Worm (Caenorhabditis elegans) whole organism, L1 larva: Measurements from ENCODE around the gene ZK1320.13.

ENCODE experiments used
- C04F5.9 ChIP-seq: sonication (generic microtip); optimal IDR thresholded peaks from 2 replicates; lab custom pipeline; 2016; ENCODE audit warnings: missing genetic modification characterization, missing compliant biosample characterization
- C34B4.2 ChIP-seq: sonication (generic microtip); optimal IDR thresholded peaks from 2 replicates; lab custom pipeline; 2017; ENCODE audit warnings: mild to moderate bottlenecking, missing genetic modification characterization, missing compliant biosample characterization
- aha-1 ChIP-seq: fragments of 150-350 bp; optimal IDR thresholded peaks from 2 replicates; lab custom pipeline; 2014; ENCODE audit warnings: missing biosample characterization, missing genetic modification characterization
- aly-2 ChIP-seq: fragments of 150-350 bp; optimal IDR thresholded peaks from 2 replicates; lab custom pipeline; 2014; ENCODE audit warnings: missing biosample characterization, missing genetic modification characterization
- ceh-63 ChIP-seq: fragments of 200-800 bp; sonication (Bioruptor generic); optimal IDR thresholded peaks from 2 replicates; lab custom pipeline; 2018; ENCODE audit warnings: mild to moderate bottlenecking, missing genetic modification characterization, missing compliant biosample characterization
- ces-1 ChIP-seq: fragments of 150-350 bp; optimal IDR thresholded peaks from 2 replicates; lab custom pipeline; 2014; ENCODE audit warnings: missing biosample characterization, missing genetic modification reagents, missing genetic modification characterization
- dpl-1 ChIP-seq, 3 experiments: fragments of 150-350 bp in 2 of 3; sonication (generic microtip) in 1 of 3; optimal IDR thresholded peaks; 2 replicates each; lab custom pipeline; 2014 to 2017; ENCODE audit warnings: missing biosample characterization in 3 of 3, missing genetic modification characterization in 3 of 3, missing genetic modification reagents in 3 of 3
- efl-1 ChIP-seq, 4 experiments: fragments of 150-350 bp; optimal IDR thresholded peaks in 3 of 4; peaks in 1 of 4; 1 replicate in 1 of 4; 2 replicates in 3 of 4; lab custom pipeline; 2014; ENCODE audit warnings: missing biosample characterization in 2 of 4, missing genetic modification characterization in 2 of 4, missing genetic modification reagents in 2 of 4
- elt-2 ChIP-seq: sonication (generic microtip); optimal IDR thresholded peaks from 2 replicates; lab custom pipeline; 2016; ENCODE audit warnings: missing genetic modification characterization, mild to moderate bottlenecking, inconsistent platforms, missing compliant biosample characterization, missing genetic modification reagents
- elt-3 ChIP-seq, 6 experiments: fragments of 150-350 bp in 1 of 6; sonication (generic microtip); optimal IDR thresholded peaks; 2 replicates each; lab custom pipeline; 2017 to 2018; ENCODE audit warnings: missing biosample characterization in 6 of 6, missing genetic modification characterization in 6 of 6, inconsistent platforms in 1 of 6
- fkh-4 ChIP-seq: sonication (generic microtip); optimal IDR thresholded peaks from 2 replicates; lab custom pipeline; 2016; ENCODE audit warnings: missing compliant biosample characterization, missing genetic modification characterization, borderline replicate concordance
- fkh-8 ChIP-seq: sonication (generic microtip); optimal IDR thresholded peaks from 2 replicates; lab custom pipeline; 2016; ENCODE audit warnings: mild to moderate bottlenecking, missing genetic modification characterization, missing compliant biosample characterization
- grh-1 ChIP-seq: fragments of 200-800 bp; sonication (Bioruptor generic); IDR thresholded peaks from 2 replicates; pipeline ENCODE4 v1.3.6; 2022; ENCODE audit warnings: missing genetic modification reagents, missing genetic modification characterization, missing compliant biosample characterization
- hpl-2 ChIP-seq: fragments of 150-350 bp; optimal IDR thresholded peaks from 2 replicates; lab custom pipeline; 2014; ENCODE audit warnings: missing biosample characterization, missing genetic modification reagents, missing genetic modification characterization
- lin-35 ChIP-seq, 2 experiments: fragments of 150-350 bp; optimal IDR thresholded peaks; 2 replicates each; lab custom pipeline; 2014; ENCODE audit warnings: missing biosample characterization in 2 of 2, missing genetic modification characterization in 2 of 2, missing genetic modification reagents in 2 of 2
- lir-3 ChIP-seq: sonication (generic microtip); optimal IDR thresholded peaks from 2 replicates; lab custom pipeline; 2016; ENCODE audit warnings: mild to moderate bottlenecking, missing genetic modification characterization, moderate library complexity, missing compliant biosample characterization; ENCODE audit not compliant: poor library complexity
- lsy-2 ChIP-seq, 2 experiments: fragments of 150-350 bp; optimal IDR thresholded peaks; 2 replicates each; lab custom pipeline; 2014; ENCODE audit warnings: missing biosample characterization in 2 of 2, missing genetic modification characterization in 2 of 2
- mep-1 ChIP-seq: fragments of 150-350 bp; optimal IDR thresholded peaks from 2 replicates; lab custom pipeline; 2014; ENCODE audit warnings: missing biosample characterization, missing genetic modification characterization
- nhr-11 ChIP-seq: fragments of 150-350 bp; optimal IDR thresholded peaks from 2 replicates; lab custom pipeline; 2014; ENCODE audit warnings: missing biosample characterization, missing genetic modification characterization
- nhr-19 ChIP-seq: fragments of 200-800 bp; sonication (Bioruptor generic); conservative IDR thresholded peaks from 2 replicates; pipeline ENCODE4 v1.3.6; 2022; ENCODE audit warnings: missing genetic modification characterization, missing compliant biosample characterization
- nhr-20 ChIP-seq: sonication (generic microtip); optimal IDR thresholded peaks from 2 replicates; lab custom pipeline; 2016; ENCODE audit warnings: mild to moderate bottlenecking, missing genetic modification characterization, missing compliant biosample characterization
- nhr-237 ChIP-seq: fragments of 150-350 bp; optimal IDR thresholded peaks from 2 replicates; lab custom pipeline; 2014; ENCODE audit warnings: missing biosample characterization, missing genetic modification characterization
- nhr-28 ChIP-seq: fragments of 150-350 bp; optimal IDR thresholded peaks from 2 replicates; lab custom pipeline; 2014; ENCODE audit warnings: missing biosample characterization, missing genetic modification characterization
- nhr-47 ChIP-seq: sonication (generic microtip); optimal IDR thresholded peaks from 2 replicates; lab custom pipeline; 2016; ENCODE audit warnings: mild to moderate bottlenecking, missing genetic modification characterization, moderate library complexity, missing compliant biosample characterization
- nhr-71 ChIP-seq: sonication (generic microtip); optimal IDR thresholded peaks from 2 replicates; lab custom pipeline; 2016; ENCODE audit warnings: mild to moderate bottlenecking, missing genetic modification characterization, moderate library complexity, missing compliant biosample characterization
- nhr-76 ChIP-seq: sonication (generic microtip); optimal IDR thresholded peaks from 2 replicates; lab custom pipeline; 2017; ENCODE audit warnings: missing biosample characterization, missing genetic modification characterization
- nhr-84 ChIP-seq: sonication (generic microtip); optimal IDR thresholded peaks from 2 replicates; lab custom pipeline; 2017; ENCODE audit warnings: missing biosample characterization, missing genetic modification characterization
- nhr-85 ChIP-seq: sonication (generic microtip); peaks from one replicate; lab custom pipeline; 2016; ENCODE audit warnings: missing genetic modification characterization, inconsistent platforms, missing compliant biosample characterization
- nhr-90 ChIP-seq: sonication (generic microtip); optimal IDR thresholded peaks from 2 replicates; lab custom pipeline; 2016; ENCODE audit warnings: mild to moderate bottlenecking, missing genetic modification characterization, missing compliant biosample characterization; ENCODE audit not compliant: poor library complexity
- snu-23 ChIP-seq: sonication (generic microtip); optimal IDR thresholded peaks from 2 replicates; lab custom pipeline; 2016; ENCODE audit warnings: missing genetic modification characterization, missing compliant biosample characterization
- sox-4 ChIP-seq: sonication (generic microtip); optimal IDR thresholded peaks from 2 replicates; lab custom pipeline; 2016; ENCODE audit warnings: missing genetic modification characterization, missing compliant biosample characterization
- swsn-7 ChIP-seq: sonication (generic microtip); optimal IDR thresholded peaks from 2 replicates; lab custom pipeline; 2016; ENCODE audit warnings: missing genetic modification characterization, missing compliant biosample characterization
- unc-30 ChIP-seq: sonication (generic microtip); optimal IDR thresholded peaks from 2 replicates; lab custom pipeline; 2017; ENCODE audit warnings: missing biosample characterization, missing genetic modification characterization
- unc-62 ChIP-seq: fragments of 150-350 bp; optimal IDR thresholded peaks from 2 replicates; lab custom pipeline; 2014; ENCODE audit warnings: missing biosample characterization, missing genetic modification reagents, missing genetic modification characterization
- unc-98 ChIP-seq: fragments of 200-800 bp; sonication (Bioruptor generic); IDR thresholded peaks from 2 replicates; pipeline ENCODE4 v1.3.6; 2022; ENCODE audit warnings: missing genetic modification characterization, missing compliant biosample characterization
- zip-4 ChIP-seq: fragments of 200-800 bp; sonication (Bioruptor generic); optimal IDR thresholded peaks from 2 replicates; lab custom pipeline; 2018; ENCODE audit warnings: mild to moderate bottlenecking, missing genetic modification characterization, moderate library complexity, missing compliant biosample characterization
- ztf-11 ChIP-seq, 2 experiments: sonication (generic microtip); optimal IDR thresholded peaks; 2 replicates each; lab custom pipeline; 2016 to 2017; ENCODE audit warnings: missing genetic modification characterization in 2 of 2, missing biosample characterization in 1 of 2, missing compliant biosample characterization in 1 of 2

Gene ZK1320.13

DNA sequence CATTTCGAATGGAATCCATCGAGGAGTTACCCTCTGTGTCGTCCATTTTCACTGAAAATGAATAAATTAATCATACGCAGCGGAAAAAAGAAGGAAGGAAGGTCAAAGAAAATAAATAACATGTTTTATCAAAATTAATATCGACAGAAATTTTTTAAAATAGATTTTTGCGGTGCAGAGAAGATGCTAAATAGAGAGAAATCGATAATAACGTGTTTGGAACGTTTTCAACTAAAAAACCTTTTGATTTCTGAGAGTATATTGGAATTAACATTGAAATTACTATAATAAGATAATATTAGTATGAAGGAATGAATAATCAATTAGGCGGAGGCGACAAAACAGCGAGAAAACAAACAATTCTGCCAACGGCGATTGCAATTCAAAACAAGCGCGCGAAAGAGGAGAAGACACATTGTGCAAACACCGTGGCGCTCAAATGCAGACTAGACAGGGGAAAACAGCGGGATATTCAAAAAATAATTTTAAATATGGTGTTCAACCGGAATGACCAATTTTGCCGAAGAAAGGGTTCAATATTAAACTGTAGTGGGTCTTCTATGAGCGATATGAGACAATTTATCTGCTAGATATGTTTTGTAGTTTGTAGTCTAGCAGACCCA lies 35.9 kb downstream of the ZK1320.13 start, which contains the start of gene wee-1.3 (continued):
- no peak for TF ChIP-seq hpl-2 (GFP tag; lab: Kevin White, UChicago)
- TF ChIP-seq nhr-85 (tag; lab: Kevin White, UChicago): peak; percentile 90
- peak; percentile 75 for TF ChIP-seq fkh-8 (tag; lab: Kevin White, UChicago)
- TF ChIP-seq zip-4 (GFP tag; lab: Kevin White, UChicago): peak; percentile 29
- TF ChIP-seq ceh-63 (GFP tag; lab: Kevin White, UChicago): no peak
- TF ChIP-seq aha-1 (tag; lab: Kevin White, UChicago): no peak
- TF ChIP-seq nhr-76 (tag; lab: Kevin White, UChicago): no peak
- no peak for TF ChIP-seq nhr-84 (tag; lab: Kevin White, UChicago)
- TF ChIP-seq sox-4: peak; percentile 21
- peak; percentile 60 for TF ChIP-seq nhr-11
- TF ChIP-seq ztf-11 (tag; optimal IDR thresholded peaks at IDR 0.05; lab: Kevin White, UChicago): peak in 1 of 2 experiments; percentile 51
- TF ChIP-seq unc-62 (GFP tag; lab: Kevin White, UChicago): no peak
- TF ChIP-seq aly-2 (tag; lab: Kevin White, UChicago): peak; percentile 77
- peak; percentile 50 for TF ChIP-seq nhr-237 (tag; lab: Kevin White, UChicago)
- TF ChIP-seq dpl-1 (GFP tag; optimal IDR thresholded peaks at IDR 0.05; lab: Kevin White, UChicago): peak; percentile 99 to 100 (median 99)
- TF ChIP-seq lir-3: peak; percentile 58
- TF ChIP-seq C34B4.2: no peak
- TF ChIP-seq swsn-7: peak; percentile 83
- peak; percentile 62 for TF ChIP-seq grh-1 (GFP tag; lab: Robert Waterston, UW)
- no peak for TF ChIP-seq nhr-28 (tag; lab: Kevin White, UChicago)
- TF ChIP-seq unc-98 (GFP tag; lab: Robert Waterston, UW): no peak
- no peak for TF ChIP-seq fkh-4 (tag; lab: Kevin White, UChicago)
- TF ChIP-seq C04F5.9 (tag; lab: Kevin White, UChicago): peak; percentile 81
- peak in 3 of 6 experiments; percentile 49 to 81 (median 66) for TF ChIP-seq elt-3 (tag; optimal IDR thresholded peaks at IDR 0.05; lab: Kevin White, UChicago)
- TF ChIP-seq mep-1 (tag; lab: Kevin White, UChicago): peak; percentile 90
- peak; percentile 78 for TF ChIP-seq nhr-90
- TF ChIP-seq nhr-20 (tag; lab: Kevin White, UChicago): peak; percentile 88
- peak; percentile 7 for TF ChIP-seq elt-2 (tag; lab: Kevin White, UChicago)
- no peak for TF ChIP-seq unc-30 (tag; lab: Kevin White, UChicago)
- peak; percentile 88 for TF ChIP-seq snu-23
- TF ChIP-seq ces-1 (GFP tag; lab: Kevin White, UChicago): no peak
- peak; percentile 89 for TF ChIP-seq nhr-71 (tag; lab: Kevin White, UChicago)

DNA sequence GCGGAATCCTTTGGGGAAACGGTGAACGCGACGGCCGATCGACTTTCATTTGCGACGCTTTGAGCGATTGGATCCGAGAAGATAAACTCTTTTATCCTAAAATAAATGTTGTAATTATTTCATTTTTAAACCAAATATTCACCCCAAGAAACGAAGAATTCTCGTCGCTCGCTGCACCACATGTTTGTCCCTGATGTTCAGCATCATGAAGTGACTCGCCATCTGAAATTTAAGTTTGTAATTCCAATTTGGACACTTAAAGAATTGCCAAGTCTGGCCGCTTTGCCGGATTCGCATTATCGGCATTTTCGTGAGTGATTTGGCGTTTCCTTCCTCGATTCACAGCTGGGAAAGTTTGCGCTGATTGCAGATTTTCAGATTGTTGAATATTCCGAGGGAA lies 37.3 kb downstream of the ZK1320.13 start, which contains the start of gene Y53C12A.6:
Gene Y53C12A.6, minus strand, starts transcription at position 101 of the 400 bp plus-strand sequence.
- TF ChIP-seq lsy-2 (tag; optimal IDR thresholded peaks at IDR 0.05; lab: Kevin White, UChicago) (no peak), lin-35 (GFP tag; optimal IDR thresholded peaks at IDR 0.05; lab: Kevin White, UChicago) (no peak), unc-30 (tag; lab: Kevin White, UChicago) (no peak)

DNA sequence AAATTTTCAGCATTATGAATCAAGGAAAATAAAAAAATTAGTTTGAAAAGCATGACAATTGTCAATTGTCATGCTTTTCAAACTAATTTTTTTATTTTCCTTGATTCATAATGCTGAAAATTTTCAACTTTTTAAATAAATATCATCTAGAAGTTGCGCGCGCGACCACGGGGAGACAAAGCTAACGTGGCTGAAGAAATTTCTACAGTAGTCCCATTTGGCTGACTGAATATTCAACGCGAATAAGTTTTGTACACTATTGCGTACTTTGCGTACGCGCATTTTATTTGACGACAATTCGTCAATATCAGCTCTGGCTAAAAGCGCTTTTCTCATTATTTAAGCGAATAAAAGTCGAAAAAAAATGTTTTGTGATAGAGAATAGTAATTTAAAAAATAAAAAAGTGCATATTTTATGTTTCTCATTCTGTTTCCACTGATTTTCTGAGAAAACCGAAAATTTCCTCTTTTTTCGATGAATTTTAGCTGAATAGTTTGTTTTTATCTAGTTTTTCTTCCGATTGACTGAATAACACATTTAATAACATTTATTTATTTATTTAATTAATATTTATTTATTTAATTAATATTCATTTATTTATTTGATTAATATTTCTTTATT lies 38.1 kb downstream of the ZK1320.13 start, which contains the start of gene Y53C12A.11:
Gene Y53C12A.11, minus strand, starts transcription at position 68 of the 622 bp plus-strand sequence.
- TF ChIP-seq efl-1 (optimal IDR thresholded peaks at IDR 0.05; lab: Kevin White, UChicago) (peak; percentile 13 to 39), efl-1 (GFP tag; optimal IDR thresholded peaks at IDR 0.05 in 1 of 2; lab: Kevin White, UChicago) (peak in 1 of 2 experiments; percentile 70), nhr-47 (tag; lab: Kevin White, UChicago) (peak; percentile 5), nhr-19 (GFP tag; lab: Robert Waterston, UW) (peak; percentile 41), lsy-2 (tag; optimal IDR thresholded peaks at IDR 0.05; lab: Kevin White, UChicago) (peak in 1 of 2 experiments; percentile 52), nhr-71 (tag; lab: Kevin White, UChicago) (peak; percentile 26)
